Worm (Caenorhabditis elegans) whole organism, L4 larva: ENCODE measurements around the gene T12B5.14.

ENCODE experiments used
- daf-12 ChIP-seq: fragments of 150-350 bp; optimal IDR thresholded peaks from 2 replicates; lab custom pipeline; 2014; ENCODE audit warnings: missing biosample characterization, missing genetic modification reagents, missing genetic modification characterization
- dmd-6 ChIP-seq: fragments of 200-800 bp; sonication (Bioruptor generic); IDR thresholded peaks from 2 replicates; pipeline ENCODE4 v1.3.6; 2022; ENCODE audit warnings: missing genetic modification reagents, missing genetic modification characterization, missing compliant biosample characterization
- dve-1 ChIP-seq: sonication (generic microtip); optimal IDR thresholded peaks from 2 replicates; lab custom pipeline; 2017; ENCODE audit warnings: antibody characterized with exemption, mild to moderate bottlenecking, missing genetic modification characterization, missing compliant biosample characterization; ENCODE audit not compliant: insufficient read depth
- fos-1 ChIP-seq: fragments of 150-350 bp; optimal IDR thresholded peaks from 2 replicates; lab custom pipeline; 2014; ENCODE audit warnings: missing biosample characterization, missing genetic modification characterization
- nhr-10 ChIP-seq: fragments of 150-350 bp; optimal IDR thresholded peaks from 2 replicates; lab custom pipeline; 2014; ENCODE audit warnings: missing biosample characterization, missing genetic modification characterization
- nhr-76 ChIP-seq: fragments of 150-350 bp; optimal IDR thresholded peaks from 2 replicates; lab custom pipeline; 2014; ENCODE audit warnings: missing biosample characterization, missing genetic modification characterization
- nhr-77 ChIP-seq: fragments of 150-350 bp; optimal IDR thresholded peaks from 2 replicates; lab custom pipeline; 2014; ENCODE audit warnings: missing biosample characterization, missing genetic modification characterization

DNA sequence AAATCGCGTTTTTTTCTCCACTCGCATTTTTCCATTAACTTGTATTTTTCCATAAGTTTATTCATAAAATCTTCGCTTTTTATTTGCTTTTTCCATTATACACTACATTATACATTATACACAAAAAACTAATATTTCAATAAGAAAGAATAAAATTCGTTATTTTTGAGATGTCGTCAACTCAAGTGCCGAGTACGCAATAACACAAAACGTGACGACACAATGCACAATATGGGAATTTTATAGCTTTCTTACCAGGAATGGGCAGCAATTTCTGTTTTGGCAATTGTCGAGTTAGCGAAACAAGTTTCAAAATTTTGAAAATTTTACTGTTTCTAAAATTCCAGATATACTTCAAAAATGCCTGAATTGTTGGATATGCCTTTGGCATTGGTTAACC, 2.5 kb upstream of the T12B5.14 start, which contains the start of gene fbxa-10:
- TF ChIP-seq nhr-76 (tag; lab: Kevin White, UChicago) (no peak), nhr-77 (no peak), fos-1 (tag; lab: Kevin White, UChicago) (no peak), daf-12 (tag; lab: Kevin White, UChicago) (no peak), dve-1 (tag; lab: Kevin White, UChicago) (no peak), dmd-6 (no peak), nhr-10 (tag; lab: Kevin White, UChicago) (no peak)
